Fruit fly (Drosophila melanogaster) whole organism, embryonic: ENCODE measurements around the gene lbe.

Experiments used
- C15 ChIP-seq: fragments of 200-800 bp; sonication (Bioruptor generic); IDR thresholded peaks from 3 replicates; pipeline ENCODE4 v1.3.6; 2022; ENCODE audit warnings: missing biosample characterization, missing genetic modification characterization
- CG10959 ChIP-seq: fragments of 200-800 bp; sonication (Bioruptor generic); IDR thresholded peaks from 2 replicates; pipeline ENCODE4 v1.3.6; 2022; ENCODE audit warnings: missing biosample characterization, missing genetic modification characterization
- CG12104 ChIP-seq: fragments of 200-800 bp; sonication (Bioruptor generic); optimal IDR thresholded peaks from 3 replicates; lab custom pipeline; 2016; ENCODE audit warnings: missing biosample characterization, missing genetic modification characterization
- CG12391 ChIP-seq: fragments of 200-800 bp; sonication (Bioruptor generic); optimal IDR thresholded peaks from 3 replicates; lab custom pipeline; 2018; ENCODE audit warnings: missing biosample characterization, mild to moderate bottlenecking, missing genetic modification characterization, moderate library complexity
- CG13123 ChIP-seq: fragments of 200-800 bp; sonication (Bioruptor generic); optimal IDR thresholded peaks from 2 replicates; lab custom pipeline; 2016; ENCODE audit warnings: missing biosample characterization, missing genetic modification characterization
- CG13624 ChIP-seq: fragments of 200-800 bp; sonication (Bioruptor generic); optimal IDR thresholded peaks from 2 replicates; lab custom pipeline; 2016; ENCODE audit warnings: missing biosample characterization, missing genetic modification characterization
- CG14667 ChIP-seq: fragments of 200-800 bp; sonication (Bioruptor generic); IDR thresholded peaks from 2 replicates; pipeline ENCODE4 v1.3.6; 2022; ENCODE audit warnings: missing biosample characterization, missing genetic modification characterization
- CG16813 ChIP-seq: fragments of 200-800 bp; sonication (Bioruptor generic); IDR thresholded peaks from 3 replicates; pipeline ENCODE4 v1.3.6; 2022; ENCODE audit warnings: missing biosample characterization, missing genetic modification characterization; ENCODE audit not compliant: partially characterized antibody
- CG16815 ChIP-seq: fragments of 200-800 bp; sonication (Bioruptor generic); optimal IDR thresholded peaks from 3 replicates; lab custom pipeline; 2017; ENCODE audit warnings: missing biosample characterization, mild to moderate bottlenecking, missing genetic modification characterization
- CG17361 ChIP-seq: fragments of 200-800 bp; sonication (Bioruptor generic); IDR thresholded peaks from 3 replicates; pipeline ENCODE4 v1.3.6; 2022; ENCODE audit warnings: missing biosample characterization, missing genetic modification characterization
- CG17612 ChIP-seq: fragments of 200-800 bp; sonication (Bioruptor generic); IDR thresholded peaks from 2 replicates; pipeline ENCODE4 v1.3.6; 2022; ENCODE audit warnings: missing biosample characterization, missing genetic modification characterization
- CG2116 ChIP-seq: fragments of 200-800 bp; sonication (Bioruptor generic); optimal IDR thresholded peaks from 3 replicates; lab custom pipeline; 2018; ENCODE audit warnings: missing biosample characterization, mild to moderate bottlenecking, missing genetic modification characterization
- CG31388 ChIP-seq: fragments of 200-800 bp; sonication (Bioruptor generic); optimal IDR thresholded peaks from 2 replicates; lab custom pipeline; 2016; ENCODE audit warnings: missing biosample characterization, missing genetic modification characterization
- CG33557 ChIP-seq: fragments of 200-800 bp; sonication (Bioruptor generic); optimal IDR thresholded peaks from 2 replicates; lab custom pipeline; 2019; ENCODE audit warnings: missing biosample characterization, mild to moderate bottlenecking, missing genetic modification characterization, moderate library complexity
- CG3407 ChIP-seq: fragments of 200-800 bp; sonication (Bioruptor generic); optimal IDR thresholded peaks from 2 replicates; lab custom pipeline; 2018; ENCODE audit warnings: missing biosample characterization, mild to moderate bottlenecking, missing genetic modification characterization
- CG4707 ChIP-seq: fragments of 200-800 bp; sonication (Bioruptor generic); optimal IDR thresholded peaks from 2 replicates; lab custom pipeline; 2018; ENCODE audit warnings: missing biosample characterization, mild to moderate bottlenecking, missing genetic modification characterization, moderate library complexity
- CG8290 ChIP-seq, 3 experiments: fragments of 200-800 bp; sonication (Bioruptor generic); optimal IDR thresholded peaks; 2 replicates each; lab custom pipeline; 2016 to 2019; ENCODE audit warnings: missing biosample characterization in 3 of 3, missing genetic modification characterization in 3 of 3, mild to moderate bottlenecking in 2 of 3, moderate library complexity in 1 of 3
- CG9215 ChIP-seq: fragments of 200-800 bp; sonication (Bioruptor generic); IDR thresholded peaks from 2 replicates; pipeline ENCODE4 v1.3.6; 2022; ENCODE audit warnings: missing biosample characterization, missing genetic modification characterization
- CG9932 ChIP-seq: fragments of 200-800 bp; sonication (Bioruptor generic); IDR thresholded peaks from 2 replicates; pipeline ENCODE4 v1.3.6; 2022; ENCODE audit warnings: missing biosample characterization, missing genetic modification characterization
- CoRest ChIP-seq: fragments of 200-800 bp; sonication (Bioruptor generic); optimal IDR thresholded peaks from 3 replicates; lab custom pipeline; 2018; ENCODE audit warnings: missing biosample characterization, mild to moderate bottlenecking, missing genetic modification characterization, moderate library complexity
- D ChIP-seq, 2 experiments: fragments of 200-800 bp in 1 of 2; fragments of >200 bp in 1 of 2; sonication (Bioruptor generic) in 1 of 2; optimal IDR thresholded peaks; 2 replicates in 1 of 2; 3 replicates in 1 of 2; lab custom pipeline; 2017; ENCODE audit warnings: mild to moderate bottlenecking in 1 of 2, missing biosample characterization in 1 of 2, missing genetic modification characterization in 1 of 2, missing genetic modification reagents in 1 of 2
- Dfd ChIP-seq, 2 experiments: fragments of >200 bp; optimal IDR thresholded peaks; 2 replicates each; lab custom pipeline; 2017; ENCODE audit warnings: missing biosample characterization in 2 of 2, missing genetic modification characterization in 2 of 2
- ERR ChIP-seq: fragments of 200-800 bp; sonication (Bioruptor generic); optimal IDR thresholded peaks from 2 replicates; lab custom pipeline; 2016; ENCODE audit warnings: missing biosample characterization, missing genetic modification characterization
- Mes4 ChIP-seq: fragments of 200-800 bp; sonication (Bioruptor generic); optimal IDR thresholded peaks from 2 replicates; lab custom pipeline; 2016; ENCODE audit warnings: missing biosample characterization, missing genetic modification characterization
- NC2α ChIP-seq: fragments of 200-800 bp; sonication (Bioruptor generic); optimal IDR thresholded peaks from 2 replicates; lab custom pipeline; 2016; ENCODE audit warnings: missing biosample characterization, missing genetic modification characterization
- Optix ChIP-seq: fragments of 200-800 bp; sonication (Bioruptor generic); IDR thresholded peaks from 3 replicates; pipeline ENCODE4 v1.3.6; 2022; ENCODE audit warnings: missing biosample characterization, missing genetic modification characterization
- Ssrp ChIP-seq: fragments of 200-800 bp; sonication (Bioruptor generic); optimal IDR thresholded peaks from 2 replicates; lab custom pipeline; 2018; ENCODE audit warnings: missing biosample characterization, mild to moderate bottlenecking, missing genetic modification characterization, moderate library complexity
- Xrp1 ChIP-seq: fragments of 200-800 bp; sonication (Bioruptor generic); IDR thresholded peaks from 2 replicates; pipeline ENCODE4 v1.3.6; 2022; ENCODE audit warnings: missing biosample characterization, missing genetic modification characterization
- amos ChIP-seq: fragments of 200-800 bp; sonication (Bioruptor generic); IDR thresholded peaks from 2 replicates; pipeline ENCODE4 v1.3.6; 2022; ENCODE audit warnings: missing biosample characterization, missing genetic modification characterization; ENCODE audit not compliant: partially characterized antibody
- cato ChIP-seq: fragments of 200-800 bp; sonication (Bioruptor generic); optimal IDR thresholded peaks from 2 replicates; lab custom pipeline; 2016; ENCODE audit warnings: missing biosample characterization, missing genetic modification characterization, borderline replicate concordance
- chif ChIP-seq, 2 experiments: fragments of 200-800 bp; sonication (Bioruptor generic); optimal IDR thresholded peaks; 3 replicates each; lab custom pipeline; 2016; ENCODE audit warnings: missing biosample characterization in 2 of 2, missing genetic modification characterization in 2 of 2
- da ChIP-seq: fragments of 200-800 bp; sonication (Bioruptor generic); optimal IDR thresholded peaks from 2 replicates; lab custom pipeline; 2016; ENCODE audit warnings: missing biosample characterization, missing genetic modification characterization
- dan ChIP-seq: fragments of 200-800 bp; sonication (Bioruptor generic); IDR thresholded peaks from 2 replicates; pipeline ENCODE4 v1.3.6; 2022; ENCODE audit warnings: missing biosample characterization, missing genetic modification characterization
- dm ChIP-seq: fragments of 200-800 bp; sonication (Bioruptor generic); optimal IDR thresholded peaks from 3 replicates; lab custom pipeline; 2016; ENCODE audit warnings: missing biosample characterization, missing genetic modification characterization
- fd64A ChIP-seq: fragments of 200-800 bp; sonication (Bioruptor generic); optimal IDR thresholded peaks from 3 replicates; lab custom pipeline; 2018; ENCODE audit warnings: missing biosample characterization, mild to moderate bottlenecking, missing genetic modification characterization
- fu2 ChIP-seq: fragments of 200-800 bp; sonication (Bioruptor generic); optimal IDR thresholded peaks from 2 replicates; lab custom pipeline; 2016; ENCODE audit warnings: missing biosample characterization, missing genetic modification characterization
- gt ChIP-seq: fragments of 200-800 bp; sonication (Bioruptor generic); IDR thresholded peaks from 2 replicates; pipeline ENCODE4 v1.3.6; 2022; ENCODE audit warnings: missing biosample characterization, missing genetic modification characterization
- h ChIP-seq: fragments of >200 bp; optimal IDR thresholded peaks from 2 replicates; lab custom pipeline; 2017
- jing ChIP-seq: fragments of 200-800 bp; sonication (Bioruptor generic); optimal IDR thresholded peaks from 2 replicates; lab custom pipeline; 2018; ENCODE audit warnings: missing biosample characterization, mild to moderate bottlenecking, missing genetic modification characterization
- jumu ChIP-seq: fragments of 200-800 bp; sonication (Bioruptor generic); optimal IDR thresholded peaks from 3 replicates; lab custom pipeline; 2016; ENCODE audit warnings: missing biosample characterization, missing genetic modification characterization
- mld ChIP-seq: fragments of 200-800 bp; sonication (Bioruptor generic); IDR thresholded peaks from 3 replicates; pipeline ENCODE4 v1.3.6; 2022; ENCODE audit warnings: missing biosample characterization, missing genetic modification characterization; ENCODE audit not compliant: partially characterized antibody
- nerfin-2 ChIP-seq: fragments of 200-800 bp; sonication (Bioruptor generic); IDR thresholded peaks from 2 replicates; pipeline ENCODE4 v1.3.6; 2022; ENCODE audit warnings: missing biosample characterization, missing genetic modification characterization; ENCODE audit not compliant: partially characterized antibody
- otp ChIP-seq: fragments of 200-800 bp; sonication (Bioruptor generic); IDR thresholded peaks from 3 replicates; pipeline ENCODE4, ENCODE4 v1.3.6; 2022; ENCODE audit warnings: missing biosample characterization, missing genetic modification characterization
- sc ChIP-seq, 3 experiments: fragments of >200 bp in 2 of 3; fragments of 200-800 bp in 1 of 3; sonication (Bioruptor generic) in 1 of 3; optimal IDR thresholded peaks; 2 replicates in 2 of 3; 3 replicates in 1 of 3; lab custom pipeline; 2017; ENCODE audit warnings: mild to moderate bottlenecking in 1 of 3, missing biosample characterization in 1 of 3, missing genetic modification characterization in 1 of 3, missing genetic modification reagents in 1 of 3
- sd ChIP-seq: fragments of 200-800 bp; sonication (Bioruptor generic); optimal IDR thresholded peaks from 3 replicates; lab custom pipeline; 2018; ENCODE audit warnings: missing biosample characterization, mild to moderate bottlenecking, missing genetic modification characterization, moderate library complexity
- slp2 ChIP-seq: fragments of 200-800 bp; sonication (Bioruptor generic); optimal IDR thresholded peaks from 2 replicates; lab custom pipeline; 2016; ENCODE audit warnings: missing biosample characterization, missing genetic modification characterization
- sob ChIP-seq: fragments of 200-800 bp; sonication (Bioruptor generic); IDR thresholded peaks from 2 replicates; pipeline ENCODE4 v1.3.6; 2022; ENCODE audit warnings: missing biosample characterization, missing genetic modification characterization
- sug ChIP-seq: fragments of 200-800 bp; optimal IDR thresholded peaks from 2 replicates; lab custom pipeline; 2019; ENCODE audit warnings: missing biosample characterization, mild to moderate bottlenecking, missing genetic modification characterization, moderate library complexity
- ttk ChIP-seq: fragments of 200-800 bp; sonication (Bioruptor generic); IDR thresholded peaks from 2 replicates; pipeline ENCODE4 v2.1.2; 2022; ENCODE audit warnings: missing biosample characterization, missing genetic modification characterization
- tx ChIP-seq: fragments of 200-800 bp; sonication (Bioruptor generic); optimal IDR thresholded peaks from 2 replicates; lab custom pipeline; 2016; ENCODE audit warnings: missing biosample characterization, missing genetic modification characterization

lbe gene

DNA sequence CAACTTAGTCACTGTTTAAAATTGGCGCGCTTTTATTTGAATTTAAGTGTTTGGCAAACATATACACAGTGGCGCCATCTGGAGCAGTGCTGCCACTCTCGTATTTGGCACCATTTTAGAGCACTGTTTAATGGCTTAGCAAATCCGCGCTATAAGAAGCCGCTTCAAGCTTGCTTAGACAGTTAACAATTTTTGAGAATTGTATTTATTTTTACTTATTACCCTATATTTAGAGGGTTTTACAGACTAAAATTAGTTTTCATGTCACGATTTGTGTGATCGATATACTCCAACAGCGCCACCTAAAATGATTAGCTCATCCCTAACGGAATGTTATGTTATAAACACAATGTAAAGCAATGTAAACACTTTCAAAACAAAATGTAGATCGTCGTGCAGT lies 35.6 kb upstream of the lbe start, which contains the start of gene Fancm (continued):
- TF ChIP-seq CG9215 (GFP tag; lab: Robert Waterston, UW), result peak; percentile 30; the same call in 1 of the 2 replicates
- TF ChIP-seq CG3407 (GFP tag; lab: Kevin White, UChicago), result peak; percentile 12
- no peak for TF ChIP-seq Optix
- no peak for TF ChIP-seq nerfin-2
- no peak for TF ChIP-seq D (optimal IDR thresholded peaks at IDR 0.05; lab: Kevin White, UChicago)
- no peak for TF ChIP-seq D (GFP tag; optimal IDR thresholded peaks at IDR 0.05; lab: Kevin White, UChicago)
- TF ChIP-seq sob, result peak; percentile 82
- peak; percentile 29 for TF ChIP-seq NC2α (GFP tag; lab: Kevin White, UChicago)
- peak; percentile 74 for TF ChIP-seq CG17361
- peak; percentile 72 for TF ChIP-seq sug (tag; lab: Kevin White, UChicago)
- peak; percentile 51 for TF ChIP-seq slp2
- TF ChIP-seq CG10959 (GFP tag; lab: Robert Waterston, UW), result no peak
- no peak for TF ChIP-seq gt
- peak; percentile 40 for TF ChIP-seq CG33557 (GFP tag; lab: Kevin White, UChicago)
- peak; percentile 36 for TF ChIP-seq CG31388
- no peak for TF ChIP-seq jing
- TF ChIP-seq CG8290 (GFP tag; optimal IDR thresholded peaks at IDR 0.05; lab: Kevin White, UChicago), result peak; percentile 90
- peak; percentile 51 to 79 for TF ChIP-seq CG8290 (tag; optimal IDR thresholded peaks at IDR 0.05; lab: Kevin White, UChicago)
- TF ChIP-seq CG13624 (GFP tag; lab: Kevin White, UChicago), result peak; percentile 76
- peak; percentile 63 for TF ChIP-seq CG16813 (GFP tag; lab: Robert Waterston, UW)
- TF ChIP-seq CG2116 (GFP tag; lab: Kevin White, UChicago), result peak; percentile 79
- TF ChIP-seq dan, result no peak
- no peak for TF ChIP-seq h (lab: Kevin White, UChicago)
- peak; percentile 70 for TF ChIP-seq fu2 (GFP tag; lab: Kevin White, UChicago)
- no peak for TF ChIP-seq mld (GFP tag; lab: Robert Waterston, UW)
- no peak for TF ChIP-seq Dfd (GFP tag; optimal IDR thresholded peaks at IDR 0.05; lab: Kevin White, UChicago)
- TF ChIP-seq CG4707 (GFP tag; lab: Kevin White, UChicago), result no peak
- peak; percentile 49; the same call in 1 of the 2 replicates for TF ChIP-seq Xrp1 (GFP tag; lab: Robert Waterston, UW)
- TF ChIP-seq CoRest (tag; lab: Kevin White, UChicago), result peak; percentile 76
- peak; percentile 67 for TF ChIP-seq jumu
- TF ChIP-seq CG17612 (GFP tag; lab: Robert Waterston, UW), result no peak
- TF ChIP-seq C15 (GFP tag; lab: Robert Waterston, UW), result no peak
- peak; percentile 5; the same call in 1 of the 2 replicates for TF ChIP-seq ttk (GFP tag; lab: Robert Waterston, UW)
- peak; percentile 54 for TF ChIP-seq ERR
- TF ChIP-seq CG14667 (GFP tag; lab: Robert Waterston, UW), result peak; percentile 26; the same call in 1 of the 2 replicates
- TF ChIP-seq cato (GFP tag; lab: Kevin White, UChicago), result no peak
- TF ChIP-seq otp (GFP tag; lab: Robert Waterston, UW), result no peak
- peak; percentile 5 for TF ChIP-seq Ssrp
- TF ChIP-seq sd, result no peak
- TF ChIP-seq CG12104 (GFP tag; lab: Kevin White, UChicago), result peak; percentile 37
- peak; percentile 66 for TF ChIP-seq CG12391 (tag; lab: Kevin White, UChicago)
- TF ChIP-seq sc (optimal IDR thresholded peaks at IDR 0.05; lab: Kevin White, UChicago), result no peak
- no peak for TF ChIP-seq sc (GFP tag; optimal IDR thresholded peaks at IDR 0.05; lab: Kevin White, UChicago)
- TF ChIP-seq Mes4 (GFP tag; lab: Kevin White, UChicago), result peak; percentile 60
- TF ChIP-seq CG9932, result peak; percentile 84
- peak; percentile 32 for TF ChIP-seq CG13123
- TF ChIP-seq chif (GFP tag; optimal IDR thresholded peaks at IDR 0.05; lab: Kevin White, UChicago), result peak; percentile 77 to 80
- no peak for TF ChIP-seq fd64A (GFP tag; lab: Kevin White, UChicago)
- TF ChIP-seq da (GFP tag; lab: Kevin White, UChicago), result peak; percentile 52
- peak; percentile 60 for TF ChIP-seq CG16815 (GFP tag; lab: Kevin White, UChicago)
- peak; percentile 74 for TF ChIP-seq tx
- peak; percentile 70 for TF ChIP-seq amos (GFP tag; lab: Robert Waterston, UW)
- peak; percentile 70 for TF ChIP-seq dm
